Fruit fly (Drosophila melanogaster) whole organism, embryonic: ENCODE results near the gene dpr4.

Experiments
- Atf3 ChIP-seq: fragments of 200-800 bp; sonication (Bioruptor generic); optimal IDR thresholded peaks from 3 replicates; lab custom pipeline; 2016; ENCODE audit warnings: missing biosample characterization, missing genetic modification characterization
- B-H1 ChIP-seq: fragments of 200-800 bp; sonication (Bioruptor generic); IDR thresholded peaks from 3 replicates; pipeline ENCODE4 v1.3.6; 2022; ENCODE audit warnings: missing biosample characterization, missing genetic modification characterization
- C15 ChIP-seq: fragments of 200-800 bp; sonication (Bioruptor generic); IDR thresholded peaks from 3 replicates; pipeline ENCODE4 v1.3.6; 2022; ENCODE audit warnings: missing biosample characterization, missing genetic modification characterization
- CG13894 ChIP-seq: fragments of 200-800 bp; sonication (Bioruptor generic); optimal IDR thresholded peaks from 3 replicates; lab custom pipeline; 2018; ENCODE audit warnings: missing biosample characterization, mild to moderate bottlenecking, missing genetic modification characterization, moderate library complexity
- CG14667 ChIP-seq: fragments of 200-800 bp; sonication (Bioruptor generic); IDR thresholded peaks from 2 replicates; pipeline ENCODE4 v1.3.6; 2022; ENCODE audit warnings: missing biosample characterization, missing genetic modification characterization
- CG17385 ChIP-seq: fragments of 200-800 bp; sonication (Bioruptor generic); optimal IDR thresholded peaks from 3 replicates; lab custom pipeline; 2018; ENCODE audit warnings: missing biosample characterization, mild to moderate bottlenecking, missing genetic modification characterization
- CG17612 ChIP-seq: fragments of 200-800 bp; sonication (Bioruptor generic); IDR thresholded peaks from 2 replicates; pipeline ENCODE4 v1.3.6; 2022; ENCODE audit warnings: missing biosample characterization, missing genetic modification characterization
- CG18764 ChIP-seq: fragments of 200-800 bp; sonication (Bioruptor generic); optimal IDR thresholded peaks from 3 replicates; lab custom pipeline; 2016; ENCODE audit warnings: missing biosample characterization, missing genetic modification characterization
- CG2712 ChIP-seq: fragments of 200-800 bp; optimal IDR thresholded peaks from 3 replicates; lab custom pipeline; 2019; ENCODE audit warnings: missing biosample characterization, mild to moderate bottlenecking, missing genetic modification characterization, moderate library complexity
- CG31441 ChIP-seq: fragments of 200-800 bp; sonication (Bioruptor generic); IDR thresholded peaks from 2 replicates; pipeline ENCODE4 v1.3.6; 2022; ENCODE audit warnings: missing biosample characterization, missing genetic modification characterization
- CG32532 ChIP-seq: fragments of 200-800 bp; sonication (Bioruptor generic); IDR thresholded peaks from 2 replicates; pipeline ENCODE4 v1.3.6; 2022; ENCODE audit warnings: missing biosample characterization, missing genetic modification characterization
- CG6175 ChIP-seq: fragments of 200-800 bp; sonication (Bioruptor generic); IDR thresholded peaks from 3 replicates; pipeline ENCODE4 v1.3.6; 2022; ENCODE audit warnings: missing biosample characterization, missing genetic modification characterization
- CG7556 ChIP-seq: fragments of 200-800 bp; sonication (Bioruptor generic); optimal IDR thresholded peaks from 2 replicates; lab custom pipeline; 2017; ENCODE audit warnings: missing biosample characterization, mild to moderate bottlenecking, missing genetic modification characterization
- CG7839 ChIP-seq: fragments of 200-800 bp; sonication (Bioruptor generic); optimal IDR thresholded peaks from 3 replicates; lab custom pipeline; 2018; ENCODE audit warnings: missing biosample characterization, mild to moderate bottlenecking, missing genetic modification characterization, moderate library complexity
- CG7963 ChIP-seq: fragments of 200-800 bp; sonication (Bioruptor generic); IDR thresholded peaks from 3 replicates; pipeline ENCODE4 v1.3.6; 2022; ENCODE audit warnings: missing biosample characterization, missing genetic modification characterization; ENCODE audit not compliant: partially characterized antibody
- CG9817 ChIP-seq: fragments of 200-800 bp; sonication (Bioruptor generic); optimal IDR thresholded peaks from 2 replicates; lab custom pipeline; 2018; ENCODE audit warnings: missing biosample characterization, mild to moderate bottlenecking, missing genetic modification characterization, moderate library complexity
- CoRest ChIP-seq: fragments of 200-800 bp; sonication (Bioruptor generic); optimal IDR thresholded peaks from 3 replicates; lab custom pipeline; 2018; ENCODE audit warnings: missing biosample characterization, mild to moderate bottlenecking, missing genetic modification characterization, moderate library complexity
- Dek ChIP-seq: fragments of 200-800 bp; sonication (Bioruptor generic); optimal IDR thresholded peaks from 3 replicates; lab custom pipeline; 2019; ENCODE audit warnings: missing biosample characterization, mild to moderate bottlenecking, missing genetic modification characterization, moderate library complexity
- ERR ChIP-seq: fragments of 200-800 bp; sonication (Bioruptor generic); optimal IDR thresholded peaks from 2 replicates; lab custom pipeline; 2016; ENCODE audit warnings: missing biosample characterization, missing genetic modification characterization
- Elba2 ChIP-seq: fragments of 200-800 bp; sonication (Bioruptor generic); optimal IDR thresholded peaks from 3 replicates; lab custom pipeline; 2016; ENCODE audit warnings: missing biosample characterization, missing genetic modification characterization
- Ets65A ChIP-seq: fragments of 200-800 bp; sonication (Bioruptor generic); peaks from one replicate; lab custom pipeline; 2016; ENCODE audit warnings: missing biosample characterization, missing genetic modification characterization
- Ets97D ChIP-seq: fragments of 200-800 bp; sonication (Bioruptor generic); optimal IDR thresholded peaks from 3 replicates; lab custom pipeline; 2016; ENCODE audit warnings: missing biosample characterization, missing genetic modification characterization
- Fer1 ChIP-seq: fragments of 200-800 bp; sonication (Bioruptor generic); optimal IDR thresholded peaks from 2 replicates; lab custom pipeline; 2017; ENCODE audit warnings: missing biosample characterization, mild to moderate bottlenecking, missing genetic modification characterization
- Fer3 ChIP-seq: fragments of 200-800 bp; sonication (Bioruptor generic); optimal IDR thresholded peaks from 2 replicates; lab custom pipeline; 2018; ENCODE audit warnings: missing biosample characterization, mild to moderate bottlenecking, missing genetic modification characterization, moderate library complexity
- HLH3B ChIP-seq: fragments of 200-800 bp; sonication (Bioruptor generic); IDR thresholded peaks from 2 replicates; pipeline ENCODE4 v1.3.6; 2022; ENCODE audit warnings: missing biosample characterization, missing genetic modification characterization
- Meics ChIP-seq: fragments of 200-800 bp; sonication (Bioruptor generic); optimal IDR thresholded peaks from 2 replicates; lab custom pipeline; 2017; ENCODE audit warnings: missing biosample characterization, mild to moderate bottlenecking, missing genetic modification characterization
- Oli ChIP-seq: fragments of 200-800 bp; sonication (Bioruptor generic); optimal IDR thresholded peaks from 2 replicates; lab custom pipeline; 2018; ENCODE audit warnings: missing biosample characterization, mild to moderate bottlenecking, missing genetic modification characterization, moderate library complexity
- Ptx1 ChIP-seq: fragments of 200-800 bp; sonication (Bioruptor generic); IDR thresholded peaks from 2 replicates; pipeline ENCODE4 v1.3.6; 2022; ENCODE audit warnings: missing biosample characterization, missing genetic modification characterization
- ac ChIP-seq: fragments of 200-800 bp; sonication (Bioruptor generic); optimal IDR thresholded peaks from 3 replicates; lab custom pipeline; 2017; ENCODE audit warnings: missing biosample characterization, mild to moderate bottlenecking, missing genetic modification characterization
- cwo ChIP-seq: fragments of 200-800 bp; sonication (Bioruptor generic); optimal IDR thresholded peaks from 3 replicates; lab custom pipeline; 2017; ENCODE audit warnings: missing biosample characterization, missing genetic modification characterization, mild to moderate bottlenecking, moderate library complexity, missing genetic modification reagents
- dmrt99B ChIP-seq: fragments of 200-800 bp; sonication (Bioruptor generic); optimal IDR thresholded peaks from 2 replicates; lab custom pipeline; 2018; ENCODE audit warnings: missing biosample characterization, mild to moderate bottlenecking, missing genetic modification characterization, moderate library complexity
- ftz-f1 ChIP-seq: fragments of 200-800 bp; sonication (Bioruptor generic); optimal IDR thresholded peaks from 2 replicates; lab custom pipeline; 2016; ENCODE audit warnings: missing biosample characterization, missing genetic modification characterization
- gem ChIP-seq: fragments of 200-800 bp; sonication (Bioruptor generic); optimal IDR thresholded peaks from 2 replicates; lab custom pipeline; 2019; ENCODE audit warnings: missing biosample characterization, mild to moderate bottlenecking, missing genetic modification characterization, moderate library complexity
- gfzf ChIP-seq: fragments of 200-800 bp; sonication (Bioruptor generic); optimal IDR thresholded peaks from 2 replicates; lab custom pipeline; 2016; ENCODE audit warnings: missing biosample characterization, mild to moderate bottlenecking, missing genetic modification characterization, moderate library complexity
- grau ChIP-seq: fragments of 200-800 bp; optimal IDR thresholded peaks from 3 replicates; lab custom pipeline; 2019; ENCODE audit warnings: missing biosample characterization, mild to moderate bottlenecking, missing genetic modification characterization, moderate library complexity
- hkb ChIP-seq, 2 experiments: fragments of 200-800 bp in 1 of 2; fragments of >200 bp in 1 of 2; sonication (Bioruptor generic) in 1 of 2; IDR thresholded peaks in 1 of 2; optimal IDR thresholded peaks in 1 of 2; 2 replicates each; pipeline versions ENCODE4 v1.3.6 to Lab custom; 2017 to 2022; ENCODE audit warnings: missing biosample characterization in 1 of 2, missing genetic modification characterization in 1 of 2
- ind ChIP-seq: fragments of 200-800 bp; sonication (Bioruptor generic); optimal IDR thresholded peaks from 3 replicates; lab custom pipeline; 2016; ENCODE audit warnings: missing biosample characterization, missing genetic modification characterization
- kah ChIP-seq: fragments of 200-800 bp; sonication (Bioruptor generic); optimal IDR thresholded peaks from 2 replicates; lab custom pipeline; 2018; ENCODE audit warnings: missing biosample characterization, mild to moderate bottlenecking, missing genetic modification characterization
- lmd ChIP-seq: fragments of 200-800 bp; sonication (Bioruptor generic); IDR thresholded peaks from 2 replicates; pipeline ENCODE4 v1.3.6; 2022; ENCODE audit warnings: missing biosample characterization, missing genetic modification characterization
- nmo ChIP-seq: fragments of 200-800 bp; sonication (Bioruptor generic); optimal IDR thresholded peaks from 2 replicates; lab custom pipeline; 2018; ENCODE audit warnings: missing biosample characterization, mild to moderate bottlenecking, missing genetic modification characterization, moderate library complexity
- prd ChIP-seq, 3 experiments: fragments of >200 bp in 2 of 3; fragments of 200-800 bp in 1 of 3; sonication (Bioruptor generic) in 1 of 3; optimal IDR thresholded peaks in 2 of 3; IDR thresholded peaks in 1 of 3; 2 replicates in 2 of 3; 3 replicates in 1 of 3; pipeline versions ENCODE4 v1.3.6 to Lab custom; 2017 to 2022; ENCODE audit warnings: missing biosample characterization in 1 of 3, missing genetic modification characterization in 1 of 3
- ranshi ChIP-seq: fragments of 200-800 bp; sonication (Bioruptor generic); IDR thresholded peaks from 2 replicates; pipeline ENCODE4 v1.3.6; 2022; ENCODE audit warnings: missing biosample characterization, missing genetic modification characterization
- row ChIP-seq: fragments of 200-800 bp; sonication (Bioruptor generic); IDR thresholded peaks from 3 replicates; pipeline ENCODE4 v1.3.6; 2022; ENCODE audit warnings: missing biosample characterization, missing genetic modification characterization
- seq ChIP-seq: fragments of 200-800 bp; sonication (Bioruptor generic); IDR thresholded peaks from 2 replicates; pipeline ENCODE4 v1.3.6; 2022; ENCODE audit warnings: missing biosample characterization, missing genetic modification characterization
- sima ChIP-seq: fragments of 200-800 bp; sonication (Bioruptor generic); optimal IDR thresholded peaks from 2 replicates; lab custom pipeline; 2016; ENCODE audit warnings: missing biosample characterization, missing genetic modification characterization
- slbo ChIP-seq: fragments of 200-800 bp; sonication (Bioruptor generic); IDR thresholded peaks from 2 replicates; pipeline ENCODE4 v1.3.6; 2022; ENCODE audit warnings: missing biosample characterization, missing genetic modification characterization
- slou ChIP-seq: fragments of 200-800 bp; sonication (Bioruptor generic); optimal IDR thresholded peaks from 3 replicates; lab custom pipeline; 2016; ENCODE audit warnings: missing biosample characterization, missing genetic modification characterization
- slp2 ChIP-seq: fragments of 200-800 bp; sonication (Bioruptor generic); optimal IDR thresholded peaks from 2 replicates; lab custom pipeline; 2016; ENCODE audit warnings: missing biosample characterization, missing genetic modification characterization
- tap ChIP-seq: fragments of 200-800 bp; optimal IDR thresholded peaks from 3 replicates; lab custom pipeline; 2019; ENCODE audit warnings: missing biosample characterization, mild to moderate bottlenecking, missing genetic modification characterization, moderate library complexity
- trh ChIP-seq: fragments of 200-800 bp; sonication (Bioruptor generic); optimal IDR thresholded peaks from 2 replicates; lab custom pipeline; 2016; ENCODE audit warnings: missing biosample characterization, missing genetic modification characterization

The dpr4 gene

dm6 chr3R:11490269-11490668 is 52.5 kb downstream of the dpr4 start (continued):
- TF ChIP-seq CG7963 (GFP tag; lab: Robert Waterston, UW), result no peak
- no peak for TF ChIP-seq gfzf (GFP tag; lab: Kevin White, UChicago)
- TF ChIP-seq ftz-f1 (GFP tag; lab: Kevin White, UChicago), result no peak
- peak; percentile 22 for TF ChIP-seq Fer3 (tag; lab: Kevin White, UChicago)
- TF ChIP-seq Ets97D (GFP tag; lab: Kevin White, UChicago), result no peak
- TF ChIP-seq seq (GFP tag; lab: Robert Waterston, UW), result no peak
- TF ChIP-seq CG9817 (tag; lab: Kevin White, UChicago), result peak; percentile 25
- no peak for TF ChIP-seq Ets65A
- no peak for TF ChIP-seq CG17612
- TF ChIP-seq CG14667 (GFP tag; lab: Robert Waterston, UW), result 0 out of 2 replicates have a peak, but pooled peaks have one; percentile 12
- no peak for TF ChIP-seq B-H1
- no peak for TF ChIP-seq ranshi (GFP tag; lab: Robert Waterston, UW)
- no peak for TF ChIP-seq trh (GFP tag; lab: Kevin White, UChicago)
- TF ChIP-seq Dek, result peak; percentile 25
- TF ChIP-seq CG32532 (GFP tag; lab: Robert Waterston, UW), result 0 out of 2 replicates have a peak, but pooled peaks have one; percentile 13
- TF ChIP-seq Oli (tag; lab: Kevin White, UChicago), result peak; percentile 22
- peak; percentile 25 for TF ChIP-seq Meics (GFP tag; lab: Kevin White, UChicago)
- no peak for TF ChIP-seq Elba2 (GFP tag; lab: Kevin White, UChicago)
- TF ChIP-seq slp2, result no peak
- peak; percentile 35; the same call in 1 of the 2 replicates for TF ChIP-seq HLH3B (GFP tag; lab: Robert Waterston, UW)
- peak; percentile 39 for TF ChIP-seq cwo
- TF ChIP-seq sima (GFP tag; lab: Kevin White, UChicago), result no peak
- TF ChIP-seq row, result peak; percentile 50
- TF ChIP-seq Atf3 (GFP tag; lab: Kevin White, UChicago), result no peak
- peak; percentile 53 for TF ChIP-seq Ptx1
- no peak for TF ChIP-seq slou (GFP tag; lab: Kevin White, UChicago)
- TF ChIP-seq gem, result peak; percentile 57
- TF ChIP-seq nmo (GFP tag; lab: Kevin White, UChicago), result peak; percentile 20
- no peak for TF ChIP-seq CG18764 (GFP tag; lab: Kevin White, UChicago)
- peak; percentile 20 for TF ChIP-seq CG2712 (tag; lab: Kevin White, UChicago)
- TF ChIP-seq CG13894 (tag; lab: Kevin White, UChicago), result peak; percentile 27
- peak; percentile 41; the same call in 1 of the 2 replicates for TF ChIP-seq CG31441 (GFP tag; lab: Robert Waterston, UW)
- TF ChIP-seq CoRest (tag; lab: Kevin White, UChicago), result peak; percentile 23
- peak; percentile 29 for TF ChIP-seq CG17385 (GFP tag; lab: Kevin White, UChicago)
- TF ChIP-seq ind (GFP tag; lab: Kevin White, UChicago), result peak; percentile 13
- TF ChIP-seq slbo (GFP tag; lab: Robert Waterston, UW), result peak; percentile 31; the same call in 1 of the 2 replicates
- TF ChIP-seq lmd, result peak; percentile 34; the same call in 1 of the 2 replicates
- no peak for TF ChIP-seq hkb (optimal IDR thresholded peaks at IDR 0.05; lab: Kevin White, UChicago)
- TF ChIP-seq hkb (GFP tag; IDR thresholded peaks at IDR 0.05; lab: Robert Waterston, UW), result peak; percentile 29; the same call in 1 of the 2 replicates
- TF ChIP-seq grau (tag; lab: Kevin White, UChicago), result peak; percentile 47
- TF ChIP-seq CG6175 (GFP tag; lab: Robert Waterston, UW), result no peak
- peak; percentile 50 for TF ChIP-seq Fer1 (GFP tag; lab: Kevin White, UChicago)
- peak; percentile 44 for TF ChIP-seq CG7556 (GFP tag; lab: Kevin White, UChicago)
- TF ChIP-seq ac (GFP tag; lab: Kevin White, UChicago), result no peak
- TF ChIP-seq C15 (GFP tag; lab: Robert Waterston, UW), result no peak
- TF ChIP-seq ERR (GFP tag; lab: Kevin White, UChicago), result no peak
- TF ChIP-seq prd (optimal IDR thresholded peaks at IDR 0.05; lab: Kevin White, UChicago), result no peak
- peak; percentile 27; the same call in 1 of the 3 replicates for TF ChIP-seq prd (GFP tag; IDR thresholded peaks at IDR 0.05; lab: Robert Waterston, UW)
- peak; percentile 52 for TF ChIP-seq CG7839
- TF ChIP-seq kah, result no peak
- TF ChIP-seq tap, result peak; percentile 26
- peak; percentile 61 for TF ChIP-seq dmrt99B (tag; lab: Kevin White, UChicago)
